Worm (Caenorhabditis elegans) whole organism, young adult: Measurements from ENCODE around the gene npp-15.
A peak's percentile ranks its signal among the peaks of the same experiment; 100 is the strongest.
"Not testable (repeated sequence)": the region's sequence is repeated elsewhere in the genome, so short reads cannot be mapped to it uniquely, and the experiment has no call there.

Experiments used
- B0019.2 ChIP-seq: fragments of 200-800 bp; sonication (Bioruptor generic); conservative IDR thresholded peaks from 2 replicates; pipeline ENCODE4 v1.3.6; 2022; ENCODE audit warnings: missing genetic modification reagents, missing genetic modification characterization, missing compliant biosample characterization
- B0035.1 ChIP-seq: sonication (generic microtip); optimal IDR thresholded peaks from 2 replicates; lab custom pipeline; 2016; ENCODE audit warnings: missing genetic modification characterization, mild to moderate bottlenecking, missing compliant biosample characterization, missing genotype, missing genetic modification reagents
- B0261.1 ChIP-seq: sonication (generic microtip); optimal IDR thresholded peaks from 2 replicates; lab custom pipeline; 2016; ENCODE audit warnings: mild to moderate bottlenecking, missing genetic modification characterization, moderate library complexity, missing compliant biosample characterization
- F33H1.4 ChIP-seq: fragments of 200-800 bp; sonication (Bioruptor generic); IDR thresholded peaks from 2 replicates; pipeline ENCODE4 v1.3.6; 2022; ENCODE audit warnings: missing genetic modification reagents, missing genetic modification characterization, missing compliant biosample characterization
- Y67H2A.10 ChIP-seq: fragments of 200-800 bp; sonication (Bioruptor generic); conservative IDR thresholded peaks from 2 replicates; pipeline ENCODE4 v1.3.6; 2022; ENCODE audit warnings: missing genetic modification reagents, missing genetic modification characterization, missing compliant biosample characterization
- athp-1 ChIP-seq: sonication (generic microtip); optimal IDR thresholded peaks from 2 replicates; lab custom pipeline; 2017; ENCODE audit warnings: mild to moderate bottlenecking, missing genetic modification characterization, missing compliant biosample characterization
- attf-3 ChIP-seq: fragments of 200-800 bp; sonication (Bioruptor generic); conservative IDR thresholded peaks from 2 replicates; pipeline ENCODE4 v1.3.6; 2022; ENCODE audit warnings: missing genetic modification reagents, missing genetic modification characterization, missing compliant biosample characterization
- bed-1 ChIP-seq: fragments of 200-800 bp; sonication (Bioruptor generic); IDR thresholded peaks from 2 replicates; pipeline ENCODE4 v1.3.6; 2022; ENCODE audit warnings: missing genetic modification reagents, missing genetic modification characterization, missing compliant biosample characterization
- bed-2 ChIP-seq: fragments of 200-800 bp; sonication (Bioruptor generic); IDR thresholded peaks from 2 replicates; pipeline ENCODE4 v1.3.6; 2022; ENCODE audit warnings: missing genetic modification reagents, missing genetic modification characterization, missing compliant biosample characterization
- cebp-1 ChIP-seq, 2 experiments: fragments of 200-800 bp in 1 of 2; sonication (Bioruptor generic) in 1 of 2; sonication (generic microtip) in 1 of 2; IDR thresholded peaks in 1 of 2; optimal IDR thresholded peaks in 1 of 2; 2 replicates each; pipeline versions ENCODE4 v1.3.6 to Lab custom; 2017 to 2022; ENCODE audit warnings: missing compliant biosample characterization in 2 of 2, missing genetic modification characterization in 2 of 2, mild to moderate bottlenecking in 1 of 2, missing genetic modification reagents in 1 of 2, moderate library complexity in 1 of 2
- ceh-79 ChIP-seq: sonication (generic microtip); optimal IDR thresholded peaks from 2 replicates; lab custom pipeline; 2017; ENCODE audit warnings: mild to moderate bottlenecking, missing genetic modification characterization, missing compliant biosample characterization
- dpl-1 ChIP-seq: fragments of 150-350 bp; optimal IDR thresholded peaks from 2 replicates; lab custom pipeline; 2014; ENCODE audit warnings: missing biosample characterization, missing genetic modification reagents, missing genetic modification characterization
- efl-1 ChIP-seq: fragments of 150-350 bp; optimal IDR thresholded peaks from 2 replicates; lab custom pipeline; 2014; ENCODE audit warnings: missing biosample characterization, missing genetic modification reagents, missing genetic modification characterization
- hmg-1.2 ChIP-seq: fragments of 200-800 bp; sonication (Bioruptor generic); IDR thresholded peaks from 2 replicates; pipeline ENCODE4 v1.3.6; 2022; ENCODE audit warnings: missing genetic modification reagents, missing genetic modification characterization, missing compliant biosample characterization
- lin-26 ChIP-seq: fragments of 200-800 bp; sonication (Bioruptor generic); IDR thresholded peaks from 2 replicates; pipeline ENCODE4 v1.3.6; 2022; ENCODE audit warnings: missing genetic modification reagents, missing genetic modification characterization, missing compliant biosample characterization
- lin-35 ChIP-seq, 3 experiments: fragments of 150-350 bp in 2 of 3; sonication (generic microtip) in 1 of 3; optimal IDR thresholded peaks; 2 replicates each; lab custom pipeline; 2014 to 2018; ENCODE audit warnings: missing biosample characterization in 3 of 3, missing genetic modification characterization in 3 of 3, missing genetic modification reagents in 3 of 3
- lsy-27 ChIP-seq: sonication (generic microtip); optimal IDR thresholded peaks from 2 replicates; lab custom pipeline; 2017; ENCODE audit warnings: missing genetic modification characterization, mild to moderate bottlenecking, missing compliant biosample characterization, antibody characterized with exemption, missing genotype, borderline replicate concordance; ENCODE audit not compliant: insufficient read depth
- madf-6 ChIP-seq: fragments of 200-800 bp; sonication (Bioruptor generic); IDR thresholded peaks from 2 replicates; pipeline ENCODE4 v1.3.6; 2022; ENCODE audit warnings: missing genetic modification reagents, missing genetic modification characterization, missing compliant biosample characterization
- mcd-1 ChIP-seq: fragments of 200-800 bp; sonication (Bioruptor generic); IDR thresholded peaks from 2 replicates; pipeline ENCODE4 v1.3.6; 2022; ENCODE audit warnings: missing genetic modification reagents, missing genetic modification characterization, missing compliant biosample characterization
- mxl-1 ChIP-seq: sonication (generic microtip); optimal IDR thresholded peaks from 2 replicates; lab custom pipeline; 2016; ENCODE audit warnings: missing genetic modification characterization, missing compliant biosample characterization
- nfyb-1 ChIP-seq: fragments of 200-800 bp; sonication (Bioruptor generic); IDR thresholded peaks from 2 replicates; pipeline ENCODE4 v1.3.6; 2022; ENCODE audit warnings: missing genetic modification reagents, missing genetic modification characterization, missing compliant biosample characterization
- nhr-27 ChIP-seq: fragments of 200-800 bp; sonication (Bioruptor generic); optimal IDR thresholded peaks from 2 replicates; lab custom pipeline; 2018; ENCODE audit warnings: mild to moderate bottlenecking, missing genetic modification characterization, moderate library complexity, missing compliant biosample characterization
- rcor-1 ChIP-seq: fragments of 200-800 bp; sonication (Bioruptor generic); IDR thresholded peaks from 2 replicates; pipeline ENCODE4 v1.3.6; 2022; ENCODE audit warnings: missing genetic modification reagents, missing genetic modification characterization, missing compliant biosample characterization
- rpc-1 ChIP-seq, 2 experiments: fragments of 150-350 bp in 1 of 2; sonication (generic microtip) in 1 of 2; optimal IDR thresholded peaks; 2 replicates each; lab custom pipeline; 2014 to 2018; ENCODE audit warnings: missing biosample characterization in 1 of 2, missing genetic modification characterization in 1 of 2, missing genetic modification reagents in 1 of 2, missing genotype in 1 of 2
- snpc-3.4 ChIP-seq: sonication (generic microtip); optimal IDR thresholded peaks from 2 replicates; lab custom pipeline; 2017; ENCODE audit warnings: missing genetic modification characterization, mild to moderate bottlenecking, missing compliant biosample characterization, antibody characterized with exemption, moderate library complexity, missing genotype, missing genetic modification reagents
- tbp1 ChIP-seq: fragments of 200-800 bp; sonication (Bioruptor generic); optimal IDR thresholded peaks from 2 replicates; lab custom pipeline; 2018; ENCODE audit warnings: mild to moderate bottlenecking, missing genetic modification characterization, missing compliant biosample characterization
- unc-130 ChIP-seq: sonication (generic microtip); optimal IDR thresholded peaks from 2 replicates; lab custom pipeline; 2016; ENCODE audit warnings: missing genetic modification reagents, missing genetic modification characterization, missing compliant biosample characterization
- ztf-18 ChIP-seq: sonication (generic microtip); optimal IDR thresholded peaks from 2 replicates; lab custom pipeline; 2016; ENCODE audit warnings: missing genotype, mild to moderate bottlenecking, missing genetic modification characterization, missing compliant biosample characterization
- ztf-25 ChIP-seq: fragments of 200-800 bp; sonication (Bioruptor generic); IDR thresholded peaks from 2 replicates; pipeline ENCODE4 v1.3.6; 2022; ENCODE audit warnings: missing genetic modification reagents, missing genetic modification characterization, missing compliant biosample characterization

Gene npp-15

ce11 chrIII:7958085-7958484 lies 29.2 kb downstream of the npp-15 start, which contains the start of gene C29E4.11:
Gene C29E4.11, minus strand, starts transcription at chrIII:7958114.
- TF ChIP-seq hmg-1.2 (GFP tag; lab: Robert Waterston, UW) = peak; percentile 85
- no peak for TF ChIP-seq Y67H2A.10 (GFP tag; lab: Robert Waterston, UW)
- no peak for TF ChIP-seq snpc-3.4
- no peak for TF ChIP-seq nhr-27
- TF ChIP-seq B0035.1 = no peak
- TF ChIP-seq dpl-1 = no peak
- TF ChIP-seq, all 124 proteins: peak for 1

ce11 chrIII:7958922-7959609 lies 30.2 kb downstream of the npp-15 start, which contains the start of gene F54H12.10:
Gene F54H12.10, minus strand, starts transcription at chrIII:7958972.
- TF ChIP-seq B0261.1 (peak; percentile 43), hmg-1.2 (GFP tag; lab: Robert Waterston, UW) (peak; percentile 72; the same call in 1 of the 2 replicates), cebp-1 (tag; optimal IDR thresholded peaks at IDR 0.05; lab: Kevin White, UChicago) (peak; percentile 40), rpc-1 (optimal IDR thresholded peaks at IDR 0.05; lab: Kevin White, UChicago) (peak; percentile 32), rpc-1 (tag; optimal IDR thresholded peaks at IDR 0.05; lab: Kevin White, UChicago) (peak; percentile 66), tbp1 (peak; percentile 0), nfyb-1 (GFP tag; lab: Robert Waterston, UW) (peak; percentile 58; the same call in 1 of the 2 replicates)
- not testable (repeated sequence) for TF ChIP-seq cebp-1 (GFP tag; IDR thresholded peaks at IDR 0.05; lab: Robert Waterston, UW)
- TF ChIP-seq, all 124 proteins: peak for 6; not testable (repeated sequence) for 118

ce11 chrIII:7962641-7963040 lies 33.8 kb downstream of the npp-15 start, which contains the start of gene F54H12.4:
Gene F54H12.4, minus strand, starts transcription at chrIII:7962741.
- TF ChIP-seq bed-2 (GFP tag; lab: Robert Waterston, UW); efl-1 (GFP tag; lab: Kevin White, UChicago); ceh-79 (tag; lab: Kevin White, UChicago): not testable (repeated sequence)

- not testable (repeated sequence) for TF ChIP-seq bed-1, attf-3, ztf-25 (GFP tag; lab: Robert Waterston, UW)
- TF ChIP-seq, all 124 proteins: peak for 0; not testable (repeated sequence) for 124
Observed at ce11 chrIII:7964281-7964680, 35.4 kb downstream of the npp-15 start, which contains the start of gene F54H12.2. Gene F54H12.2, plus strand, starts transcription at chrIII:7964581.

ce11 chrIII:7965946-7966692 lies 37.3 kb downstream of the npp-15 start:
- TF ChIP-seq lin-26 (GFP tag; lab: Robert Waterston, UW) = peak; percentile 44; the same call in 1 of the 2 replicates
- TF ChIP-seq madf-6 (GFP tag; lab: Robert Waterston, UW) = peak; percentile 46; the same call in 1 of the 2 replicates
- peak; percentile 23 for TF ChIP-seq rpc-1 (optimal IDR thresholded peaks at IDR 0.05; lab: Kevin White, UChicago)
- peak; percentile 66 for TF ChIP-seq rpc-1 (tag; optimal IDR thresholded peaks at IDR 0.05; lab: Kevin White, UChicago)
- TF ChIP-seq ztf-18 (tag; lab: Kevin White, UChicago) = peak; percentile 31
- TF ChIP-seq B0261.1 = peak; percentile 38
- peak; percentile 57 for TF ChIP-seq hmg-1.2 (GFP tag; lab: Robert Waterston, UW)
- peak; percentile 14 for TF ChIP-seq tbp1

ce11 chrIII:7969121-7969520 lies 40.3 kb downstream of the npp-15 start, which contains the start of the genes F54H12.8 and F54H12.7:
Gene F54H12.8, minus strand, starts transcription at chrIII:7969221.
Gene F54H12.7, plus strand, starts transcription at chrIII:7969349.
- no peak for TF ChIP-seq athp-1 (tag; lab: Kevin White, UChicago)
- TF ChIP-seq mcd-1 (GFP tag; lab: Robert Waterston, UW) = no peak
- TF ChIP-seq rcor-1 (GFP tag; lab: Robert Waterston, UW) = no peak
- no peak for TF ChIP-seq mxl-1 (tag; lab: Kevin White, UChicago)
- TF ChIP-seq lin-35 (GFP tag; optimal IDR thresholded peaks at IDR 0.05; lab: Kevin White, UChicago) = no peak
- TF ChIP-seq unc-130 = no peak
- no peak for TF ChIP-seq lsy-27
- no peak for TF ChIP-seq B0019.2 (GFP tag; lab: Robert Waterston, UW)
- TF ChIP-seq F33H1.4 (GFP tag; lab: Robert Waterston, UW) = no peak
